Fruit fly (Drosophila melanogaster) whole organism, prepupa: ENCODE data around the gene Sf3b1.

Experiments
- Blimp-1 ChIP-seq: fragments of 200-800 bp; sonication (Bioruptor generic); optimal IDR thresholded peaks from 3 replicates; lab custom pipeline; 2017; ENCODE audit warnings: missing biosample characterization, missing genetic modification characterization, mild to moderate bottlenecking, moderate library complexity, missing genetic modification reagents
- CG10631 ChIP-seq: fragments of 200-800 bp; sonication (Bioruptor generic); optimal IDR thresholded peaks from 2 replicates; lab custom pipeline; 2016; ENCODE audit warnings: missing biosample characterization, missing genetic modification characterization
- CG10669 ChIP-seq: fragments of 200-800 bp; sonication (Bioruptor generic); optimal IDR thresholded peaks from 3 replicates; lab custom pipeline; 2018; ENCODE audit warnings: missing biosample characterization, mild to moderate bottlenecking, missing genetic modification characterization, moderate library complexity
- CG11294 ChIP-seq: fragments of 200-800 bp; sonication (Bioruptor generic); IDR thresholded peaks from 2 replicates; pipeline ENCODE4 v1.3.6; 2022; ENCODE audit warnings: missing biosample characterization, missing genetic modification characterization
- CG11762 ChIP-seq: fragments of 200-800 bp; sonication (Bioruptor generic); optimal IDR thresholded peaks from 3 replicates; lab custom pipeline; 2016; ENCODE audit warnings: missing biosample characterization, missing genetic modification characterization; ENCODE audit not compliant: insufficient read depth
- CG11902 ChIP-seq: fragments of 200-800 bp; sonication (Bioruptor generic); optimal IDR thresholded peaks from 3 replicates; lab custom pipeline; 2016; ENCODE audit warnings: missing biosample characterization, missing genetic modification characterization
- CG1621 ChIP-seq: fragments of 200-800 bp; sonication (Bioruptor generic); optimal IDR thresholded peaks from 3 replicates; lab custom pipeline; 2018; ENCODE audit warnings: missing biosample characterization, mild to moderate bottlenecking, missing genetic modification characterization
- CG16779 ChIP-seq: fragments of 200-800 bp; sonication (Bioruptor generic); optimal IDR thresholded peaks from 3 replicates; lab custom pipeline; 2017; ENCODE audit warnings: missing biosample characterization, mild to moderate bottlenecking, missing genetic modification characterization
- CG3032 ChIP-seq: fragments of 200-800 bp; optimal IDR thresholded peaks from 2 replicates; lab custom pipeline; 2019; ENCODE audit warnings: missing biosample characterization, mild to moderate bottlenecking, missing genetic modification characterization, moderate library complexity
- CG31627 ChIP-seq: fragments of 200-800 bp; sonication (Bioruptor generic); optimal IDR thresholded peaks from 3 replicates; lab custom pipeline; 2016; ENCODE audit warnings: missing biosample characterization, missing genetic modification characterization
- CG32006 ChIP-seq: fragments of 200-800 bp; sonication (Bioruptor generic); optimal IDR thresholded peaks from 3 replicates; lab custom pipeline; 2017; ENCODE audit warnings: missing biosample characterization, mild to moderate bottlenecking, missing genetic modification characterization
- CG34406 ChIP-seq: fragments of 200-800 bp; sonication (Bioruptor generic); optimal IDR thresholded peaks from 3 replicates; lab custom pipeline; 2016; ENCODE audit warnings: missing biosample characterization, missing genetic modification characterization
- CG3919 ChIP-seq: fragments of 200-800 bp; sonication (Bioruptor generic); optimal IDR thresholded peaks from 3 replicates; lab custom pipeline; 2016; ENCODE audit warnings: missing biosample characterization, missing genetic modification characterization
- CG4318 ChIP-seq: fragments of 200-800 bp; sonication (Bioruptor generic); optimal IDR thresholded peaks from 3 replicates; lab custom pipeline; 2017; ENCODE audit warnings: missing biosample characterization, mild to moderate bottlenecking, missing genetic modification characterization
- CG6276 ChIP-seq: fragments of 200-800 bp; sonication (Bioruptor generic); optimal IDR thresholded peaks from 2 replicates; lab custom pipeline; 2017; ENCODE audit warnings: missing biosample characterization, mild to moderate bottlenecking, missing genetic modification characterization
- CG6792 ChIP-seq: fragments of 200-800 bp; sonication (Bioruptor generic); optimal IDR thresholded peaks from 3 replicates; lab custom pipeline; 2016; ENCODE audit warnings: missing biosample characterization, missing genetic modification characterization
- CG6808 ChIP-seq: fragments of 200-800 bp; sonication (Bioruptor generic); optimal IDR thresholded peaks from 3 replicates; lab custom pipeline; 2017; ENCODE audit warnings: missing biosample characterization, missing genetic modification characterization, mild to moderate bottlenecking, moderate library complexity, missing genetic modification reagents
- CG7368 ChIP-seq: fragments of 200-800 bp; sonication (Bioruptor generic); optimal IDR thresholded peaks from 3 replicates; lab custom pipeline; 2016; ENCODE audit warnings: missing biosample characterization, missing genetic modification characterization
- CG8119 ChIP-seq: fragments of 200-800 bp; sonication (Bioruptor generic); IDR thresholded peaks from 3 replicates; pipeline ENCODE4 v1.3.6; 2022; ENCODE audit warnings: missing biosample characterization, missing genetic modification characterization
- CG8319 ChIP-seq: fragments of 200-800 bp; sonication (Bioruptor generic); optimal IDR thresholded peaks from 3 replicates; lab custom pipeline; 2016; ENCODE audit warnings: missing biosample characterization, missing genetic modification characterization
- CG8632 ChIP-seq: fragments of 200-800 bp; sonication (Bioruptor generic); optimal IDR thresholded peaks from 3 replicates; lab custom pipeline; 2016; ENCODE audit warnings: missing biosample characterization, missing genetic modification characterization
- CG9139 ChIP-seq: fragments of 200-800 bp; sonication (Bioruptor generic); optimal IDR thresholded peaks from 3 replicates; lab custom pipeline; 2017; ENCODE audit warnings: missing biosample characterization, mild to moderate bottlenecking, missing genetic modification characterization
- Eip75B ChIP-seq: fragments of 200-800 bp; sonication (Bioruptor generic); optimal IDR thresholded peaks from 3 replicates; lab custom pipeline; 2016; ENCODE audit warnings: missing biosample characterization, missing genetic modification characterization
- Eip93F ChIP-seq: fragments of 200-800 bp; sonication (Bioruptor generic); optimal IDR thresholded peaks from 2 replicates; lab custom pipeline; 2016; ENCODE audit warnings: missing biosample characterization, mild to moderate bottlenecking, missing genetic modification characterization
- Ets21C ChIP-seq: fragments of 200-800 bp; sonication (Bioruptor generic); optimal IDR thresholded peaks from 3 replicates; lab custom pipeline; 2016; ENCODE audit warnings: missing biosample characterization, missing genetic modification characterization
- Ets96B ChIP-seq: fragments of 200-800 bp; optimal IDR thresholded peaks from 2 replicates; lab custom pipeline; 2019; ENCODE audit warnings: missing biosample characterization, mild to moderate bottlenecking, missing genetic modification characterization, moderate library complexity
- Gug ChIP-seq: fragments of 200-800 bp; sonication (Bioruptor generic); IDR thresholded peaks from 2 replicates; pipeline ENCODE4 v1.3.6; 2022; ENCODE audit warnings: missing biosample characterization, missing genetic modification characterization
- Hr38 ChIP-seq: sonication (Bioruptor generic); optimal IDR thresholded peaks from 2 replicates; lab custom pipeline; 2016; ENCODE audit warnings: missing biosample characterization, missing genetic modification characterization
- Hr39 ChIP-seq: fragments of 200-800 bp; sonication (Bioruptor generic); optimal IDR thresholded peaks from 2 replicates; lab custom pipeline; 2016; ENCODE audit warnings: missing biosample characterization, missing genetic modification characterization
- Hr4 ChIP-seq: fragments of 200-800 bp; sonication (Bioruptor generic); optimal IDR thresholded peaks from 3 replicates; lab custom pipeline; 2016; ENCODE audit warnings: missing biosample characterization, missing genetic modification characterization
- Lpt ChIP-seq: fragments of 200-800 bp; sonication (Bioruptor generic); optimal IDR thresholded peaks from 3 replicates; lab custom pipeline; 2016; ENCODE audit warnings: missing biosample characterization, missing genetic modification characterization
- OdsH ChIP-seq: fragments of 200-800 bp; sonication (Bioruptor generic); optimal IDR thresholded peaks from 3 replicates; lab custom pipeline; 2016; ENCODE audit warnings: missing biosample characterization, missing genetic modification characterization
- Smox ChIP-seq: fragments of 200-800 bp; sonication (Bioruptor generic); optimal IDR thresholded peaks from 3 replicates; lab custom pipeline; 2016; ENCODE audit warnings: missing biosample characterization, missing genetic modification characterization
- Sox14 ChIP-seq: fragments of 200-800 bp; sonication (Bioruptor generic); optimal IDR thresholded peaks from 3 replicates; lab custom pipeline; 2016; ENCODE audit warnings: missing biosample characterization, missing genetic modification characterization
- Sox15 ChIP-seq: fragments of 200-800 bp; sonication (Bioruptor generic); optimal IDR thresholded peaks from 3 replicates; lab custom pipeline; 2016; ENCODE audit warnings: missing biosample characterization, missing genetic modification characterization
- achi ChIP-seq: fragments of 200-800 bp; sonication (Bioruptor generic); optimal IDR thresholded peaks from 3 replicates; lab custom pipeline; 2016; ENCODE audit warnings: missing biosample characterization, missing genetic modification characterization
- acj6 ChIP-seq: fragments of 200-800 bp; sonication (Bioruptor generic); optimal IDR thresholded peaks from 3 replicates; lab custom pipeline; 2016; ENCODE audit warnings: missing biosample characterization, missing genetic modification characterization
- cyc ChIP-seq: fragments of 200-800 bp; sonication (Bioruptor generic); optimal IDR thresholded peaks from 3 replicates; lab custom pipeline; 2016; ENCODE audit warnings: missing biosample characterization, missing genetic modification characterization
- dac ChIP-seq: fragments of 200-800 bp; sonication (Bioruptor generic); optimal IDR thresholded peaks from 2 replicates; lab custom pipeline; 2017; ENCODE audit warnings: missing biosample characterization, mild to moderate bottlenecking, missing genetic modification characterization
- eg ChIP-seq: fragments of 200-800 bp; sonication (Bioruptor generic); IDR thresholded peaks from 3 replicates; pipeline ENCODE4 v1.3.6; 2022; ENCODE audit warnings: missing biosample characterization, missing genetic modification characterization
- esn ChIP-seq: fragments of 200-800 bp; sonication (Bioruptor generic); optimal IDR thresholded peaks from 2 replicates; lab custom pipeline; 2016; ENCODE audit warnings: missing biosample characterization, mild to moderate bottlenecking, missing genetic modification characterization, moderate library complexity
- fd59A ChIP-seq: fragments of 200-800 bp; sonication (Bioruptor generic); optimal IDR thresholded peaks from 2 replicates; lab custom pipeline; 2017; ENCODE audit warnings: missing biosample characterization, mild to moderate bottlenecking, missing genetic modification characterization, missing genetic modification reagents
- fd85E ChIP-seq: fragments of 200-800 bp; sonication (Bioruptor generic); optimal IDR thresholded peaks from 3 replicates; lab custom pipeline; 2016; ENCODE audit warnings: missing biosample characterization, missing genetic modification characterization
- fkh ChIP-seq: fragments of 200-800 bp; sonication (Bioruptor generic); optimal IDR thresholded peaks from 3 replicates; lab custom pipeline; 2017; ENCODE audit warnings: missing biosample characterization, mild to moderate bottlenecking, missing genetic modification characterization, moderate library complexity
- lz ChIP-seq: fragments of 200-800 bp; sonication (Bioruptor generic); optimal IDR thresholded peaks from 3 replicates; lab custom pipeline; 2016; ENCODE audit warnings: missing biosample characterization, missing genetic modification characterization
- net ChIP-seq: fragments of 200-800 bp; sonication (Bioruptor generic); optimal IDR thresholded peaks from 3 replicates; lab custom pipeline; 2016; ENCODE audit warnings: missing biosample characterization, missing genetic modification characterization
- pdm3 ChIP-seq: fragments of 200-800 bp; sonication (Bioruptor generic); optimal IDR thresholded peaks from 3 replicates; lab custom pipeline; 2016; ENCODE audit warnings: missing biosample characterization, missing genetic modification characterization
- salr ChIP-seq, 2 experiments: fragments of 200-800 bp; sonication (Bioruptor generic); optimal IDR thresholded peaks; 3 replicates each; lab custom pipeline; 2016 to 2018; ENCODE audit warnings: missing biosample characterization in 2 of 2, missing genetic modification characterization in 2 of 2, mild to moderate bottlenecking in 1 of 2
- spab ChIP-seq: fragments of 200-800 bp; sonication (Bioruptor generic); optimal IDR thresholded peaks from 2 replicates; lab custom pipeline; 2017; ENCODE audit warnings: missing biosample characterization, mild to moderate bottlenecking, missing genetic modification characterization, missing genetic modification reagents
- ss ChIP-seq, 2 experiments: fragments of 200-800 bp; sonication (Bioruptor generic); optimal IDR thresholded peaks; 2 replicates in 1 of 2; 3 replicates in 1 of 2; lab custom pipeline; 2017 to 2018; ENCODE audit warnings: mild to moderate bottlenecking in 2 of 2, missing biosample characterization in 2 of 2, missing genetic modification characterization in 2 of 2, moderate library complexity in 1 of 2
- svp ChIP-seq: fragments of 200-800 bp; sonication (Bioruptor generic); peaks from one replicate; lab custom pipeline; 2016; ENCODE audit warnings: missing biosample characterization, missing genetic modification characterization
- topi ChIP-seq: fragments of 200-800 bp; sonication (Bioruptor generic); optimal IDR thresholded peaks from 3 replicates; lab custom pipeline; 2016; ENCODE audit warnings: missing biosample characterization, missing genetic modification characterization
- vri ChIP-seq: fragments of 200-800 bp; sonication (Bioruptor generic); optimal IDR thresholded peaks from 3 replicates; lab custom pipeline; 2016; ENCODE audit warnings: missing biosample characterization, mild to moderate bottlenecking, missing genetic modification characterization

Sf3b1 gene

DNA sequence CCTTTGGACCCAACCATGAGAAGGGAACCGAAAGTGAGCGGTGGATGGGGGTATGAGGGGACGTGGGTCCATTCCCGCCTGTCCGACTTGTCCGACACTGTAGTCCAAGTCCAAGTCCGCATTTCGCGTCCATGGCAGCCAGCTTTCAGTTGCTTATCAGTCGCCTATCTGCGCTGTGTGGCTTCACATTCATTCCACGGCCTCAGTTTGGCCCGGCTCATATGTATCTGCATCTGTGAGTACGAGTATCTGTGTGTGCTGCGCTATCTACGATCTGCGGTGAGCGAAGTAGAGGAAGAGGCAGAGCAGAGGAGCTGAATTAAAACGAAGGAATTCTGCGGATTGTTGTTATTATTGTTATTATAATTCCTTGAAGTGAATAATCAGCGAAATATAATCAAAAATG lies 43.6 kb upstream of the Sf3b1 start:
- TF ChIP-seq Smox (GFP tag; lab: Kevin White, UChicago) (no peak), fd85E (no peak), lz (GFP tag; lab: Kevin White, UChicago) (no peak), eg (GFP tag; lab: Robert Waterston, UW) (0 out of 3 replicates have a peak, but pooled peaks have one; percentile 51), acj6 (GFP tag; lab: Kevin White, UChicago) (no peak), CG34406 (GFP tag; lab: Kevin White, UChicago) (no peak), CG31627 (GFP tag; lab: Kevin White, UChicago) (no peak), Eip75B (GFP tag; lab: Kevin White, UChicago) (no peak), Ets96B (tag; lab: Kevin White, UChicago) (peak; percentile 13), CG8319 (GFP tag; lab: Kevin White, UChicago) (no peak), CG4318 (GFP tag; lab: Kevin White, UChicago) (no peak), cyc (GFP tag; lab: Kevin White, UChicago) (no peak), Gug (0 out of 2 replicates have a peak, but pooled peaks have one; percentile 24), CG11294 (no peak), CG16779 (tag; lab: Kevin White, UChicago) (peak; percentile 60), Sox15 (GFP tag; lab: Kevin White, UChicago) (no peak), Hr38 (GFP tag; lab: Kevin White, UChicago) (no peak), CG6792 (GFP tag; lab: Kevin White, UChicago) (no peak), CG8632 (GFP tag; lab: Kevin White, UChicago) (no peak), fkh (GFP tag; lab: Kevin White, UChicago) (no peak), achi (no peak), Lpt (peak; percentile 31), CG10631 (GFP tag; lab: Kevin White, UChicago) (no peak), ss (GFP tag; optimal IDR thresholded peaks at IDR 0.05; lab: Kevin White, UChicago) (peak; percentile 79 to 82), fd59A (no peak), CG6808 (GFP tag; lab: Kevin White, UChicago) (peak; percentile 68), net (GFP tag; lab: Kevin White, UChicago) (peak; percentile 8), esn (GFP tag; lab: Kevin White, UChicago) (no peak), topi (GFP tag; lab: Kevin White, UChicago) (no peak), Sox14 (GFP tag; lab: Kevin White, UChicago) (peak; percentile 13), CG9139 (GFP tag; lab: Kevin White, UChicago) (peak; percentile 69), CG8119 (GFP tag; lab: Robert Waterston, UW) (peak; percentile 43; the same call in 2 of the 3 replicates), Ets21C (GFP tag; lab: Kevin White, UChicago) (no peak), pdm3 (GFP tag; lab: Kevin White, UChicago) (no peak), CG3032 (tag; lab: Kevin White, UChicago) (peak; percentile 5), OdsH (GFP tag; lab: Kevin White, UChicago) (peak; percentile 10), Blimp-1 (no peak), CG10669 (GFP tag; lab: Kevin White, UChicago) (peak; percentile 35), CG32006 (GFP tag; lab: Kevin White, UChicago) (peak; percentile 47), salr (GFP tag; optimal IDR thresholded peaks at IDR 0.05; lab: Kevin White, UChicago) (peak in 1 of 2 experiments; percentile 29), CG11902 (GFP tag; lab: Kevin White, UChicago) (no peak), vri (GFP tag; lab: Kevin White, UChicago) (no peak), svp (GFP tag; lab: Kevin White, UChicago) (peak; percentile 97), Hr4 (GFP tag; lab: Kevin White, UChicago) (peak; percentile 20), CG6276 (peak; percentile 70), dac (GFP tag; lab: Kevin White, UChicago) (no peak), spab (GFP tag; lab: Kevin White, UChicago) (peak; percentile 55), CG11762 (GFP tag; lab: Kevin White, UChicago) (no peak), CG1621 (tag; lab: Kevin White, UChicago) (peak; percentile 69), CG3919 (GFP tag; lab: Kevin White, UChicago) (peak; percentile 31), CG7368 (GFP tag; lab: Kevin White, UChicago) (peak; percentile 4), Hr39 (GFP tag; lab: Kevin White, UChicago) (no peak), Eip93F (GFP tag; lab: Kevin White, UChicago) (no peak)
